Fruit fly (Drosophila melanogaster): ENCODE data around the gene CG7742.

CG7742 gene

DNA sequence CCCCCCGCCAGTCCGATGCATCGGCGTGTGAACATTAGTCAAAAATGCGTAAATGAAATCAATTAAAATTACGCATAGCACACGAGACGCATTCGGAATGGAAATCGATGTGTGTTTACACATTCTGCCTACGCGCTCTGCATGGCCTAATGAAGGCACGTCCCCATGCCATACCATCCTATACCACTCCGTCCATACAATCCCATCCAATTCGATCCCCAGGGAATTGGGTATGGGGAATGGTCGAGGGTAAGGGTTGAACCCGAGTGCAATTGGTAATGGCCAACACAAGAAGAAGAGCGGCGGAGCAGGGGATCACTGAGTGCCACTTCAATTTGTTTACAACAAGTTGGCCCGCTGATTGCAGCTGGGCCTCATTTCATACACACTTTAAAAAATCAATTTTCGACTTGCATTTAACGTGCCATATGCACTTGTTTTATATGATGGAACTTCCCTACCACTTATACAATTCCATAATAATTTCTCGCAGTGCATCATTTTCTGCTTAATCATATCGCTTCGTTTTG lies 30.5 kb upstream of the CG7742 start:
- TF ChIP-seq spab (GFP tag; optimal IDR thresholded peaks at IDR 0.05) (peak; percentile 15), CG16779 (tag; optimal IDR thresholded peaks at IDR 0.05) (no peak), salr (GFP tag; optimal IDR thresholded peaks at IDR 0.05) (no peak), Ets21C (GFP tag; optimal IDR thresholded peaks at IDR 0.05) (no peak), Sox14 (GFP tag; optimal IDR thresholded peaks at IDR 0.05) (no peak), CG6792 (GFP tag; optimal IDR thresholded peaks at IDR 0.05) (peak; percentile 20), dac (GFP tag; optimal IDR thresholded peaks at IDR 0.05) (no peak), CG31627 (GFP tag; optimal IDR thresholded peaks at IDR 0.05) (peak; percentile 26), CG10669 (GFP tag; optimal IDR thresholded peaks at IDR 0.05) (no peak), dsx (GFP tag; optimal IDR thresholded peaks at IDR 0.05; ENCODE audit: poor library complexity, severe bottlenecking) (peak; percentile 33), Hr38 (GFP tag; optimal IDR thresholded peaks at IDR 0.05) (no peak), CG11294 (GFP tag; IDR thresholded peaks at IDR 0.05) (no peak), Blimp-1 (GFP tag; optimal IDR thresholded peaks at IDR 0.05) (no peak), CG7368 (GFP tag; optimal IDR thresholded peaks at IDR 0.05) (peak; percentile 19), cyc (GFP tag; optimal IDR thresholded peaks at IDR 0.05) (peak; percentile 18), CG3919 (GFP tag; optimal IDR thresholded peaks at IDR 0.05) (peak; percentile 28), CG10631 (GFP tag; optimal IDR thresholded peaks at IDR 0.05) (peak; percentile 27), vri (GFP tag; optimal IDR thresholded peaks at IDR 0.05) (peak; percentile 51), CG32006 (GFP tag; optimal IDR thresholded peaks at IDR 0.05) (peak; percentile 22), CG6276 (GFP tag; optimal IDR thresholded peaks at IDR 0.05) (no peak), ss (GFP tag; optimal IDR thresholded peaks at IDR 0.05) (peak in 1 of 2 experiments; percentile 13), CG1621 (tag; optimal IDR thresholded peaks at IDR 0.05) (no peak), CG6854 (GFP tag; optimal IDR thresholded peaks at IDR 0.05) (no peak), Lpt (GFP tag; optimal IDR thresholded peaks at IDR 0.05) (no peak), pdm3 (GFP tag; optimal IDR thresholded peaks at IDR 0.05) (peak; percentile 35), OdsH (GFP tag; optimal IDR thresholded peaks at IDR 0.05) (peak; percentile 31), Eip75B (GFP tag; optimal IDR thresholded peaks at IDR 0.05) (peak; percentile 16), CG3032 (tag; optimal IDR thresholded peaks at IDR 0.05) (peak; percentile 14), CG4318 (GFP tag; optimal IDR thresholded peaks at IDR 0.05) (no peak), Eip78C (GFP tag) (peak; percentile 75), Sox102F (GFP tag; optimal IDR thresholded peaks at IDR 0.05) (peak; percentile 40), CG15336 (GFP tag; IDR thresholded peaks at IDR 0.05) (no peak), CG6163 (GFP tag; IDR thresholded peaks at IDR 0.05) (peak; percentile 64; the same call in 2 of the 3 replicates), svp (GFP tag) (peak; percentile 69), acj6 (GFP tag; optimal IDR thresholded peaks at IDR 0.05) (peak; percentile 15), Eip93F (GFP tag; optimal IDR thresholded peaks at IDR 0.05) (no peak), achi (GFP tag; optimal IDR thresholded peaks at IDR 0.05) (peak; percentile 14), CG11762 (GFP tag; optimal IDR thresholded peaks at IDR 0.05; ENCODE audit: insufficient read depth) (no peak), Met (GFP tag; optimal IDR thresholded peaks at IDR 0.05) (peak; percentile 39), CG11902 (GFP tag; optimal IDR thresholded peaks at IDR 0.05) (no peak), fkh (GFP tag; optimal IDR thresholded peaks at IDR 0.05) (no peak), CG8319 (GFP tag; optimal IDR thresholded peaks at IDR 0.05) (no peak), CG6808 (GFP tag; optimal IDR thresholded peaks at IDR 0.05) (peak; percentile 14), fd85E (GFP tag; optimal IDR thresholded peaks at IDR 0.05) (no peak), fd59A (GFP tag; optimal IDR thresholded peaks at IDR 0.05) (no peak), lz (GFP tag; optimal IDR thresholded peaks at IDR 0.05) (no peak), Sox15 (GFP tag; optimal IDR thresholded peaks at IDR 0.05) (no peak), Smox (GFP tag; optimal IDR thresholded peaks at IDR 0.05) (peak; percentile 38), topi (GFP tag; optimal IDR thresholded peaks at IDR 0.05) (peak; percentile 14), esn (GFP tag; optimal IDR thresholded peaks at IDR 0.05) (peak; percentile 44), Hr39 (GFP tag; optimal IDR thresholded peaks at IDR 0.05) (peak; percentile 21), Hr4 (GFP tag; optimal IDR thresholded peaks at IDR 0.05) (peak; percentile 15)

Data from whole organism, prepupa.